Worm (Caenorhabditis elegans): ENCODE data around the gene B0034.2.

DNA sequence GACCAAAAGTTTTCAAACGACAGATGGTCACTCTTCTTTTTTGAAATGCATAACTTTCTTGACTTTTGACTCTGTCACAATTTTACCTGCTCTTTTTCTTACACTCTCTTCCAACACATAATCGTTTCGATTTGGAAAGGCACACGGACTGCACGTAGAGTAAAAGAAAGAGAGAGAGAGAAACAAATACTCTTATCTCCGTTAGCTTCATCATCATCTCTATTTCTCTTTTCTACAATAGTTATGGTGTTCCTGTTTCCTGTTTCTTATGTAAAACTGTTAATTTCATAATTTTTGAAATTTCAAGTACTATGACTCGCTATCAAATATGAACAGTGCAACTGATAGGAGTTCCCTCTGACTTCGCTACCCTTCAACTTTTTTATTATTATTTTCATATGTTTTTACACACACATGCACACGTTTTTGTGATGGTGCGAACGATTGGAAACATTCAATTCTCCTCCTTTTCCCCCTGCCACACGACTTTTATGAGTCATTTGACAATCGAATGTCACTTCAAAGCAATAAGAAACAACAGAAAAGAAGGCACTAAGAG lies 14.0 kb downstream of the B0034.2 start:
- TF ChIP-seq ceh-13 (GFP tag; optimal IDR thresholded peaks at IDR 0.05) (no peak), ets-7 (tag; optimal IDR thresholded peaks at IDR 0.05) (no peak), scrt-1 (GFP tag; IDR thresholded peaks at IDR 0.05) (no peak), tbx-11 (GFP tag; IDR thresholded peaks at IDR 0.05) (no peak), pes-1 (GFP tag; IDR thresholded peaks at IDR 0.05) (no peak), aly-1 (tag; optimal IDR thresholded peaks at IDR 0.05) (no peak), tra-4 (tag; optimal IDR thresholded peaks at IDR 0.05) (no peak), B0310.2 (tag; optimal IDR thresholded peaks at IDR 0.05) (no peak)
